Fruit fly (Drosophila melanogaster): Measurements from ENCODE around the gene CG14416.
A peak's percentile ranks its signal among the peaks of the same experiment; 100 is the strongest.

Gene CG14416

DNA sequence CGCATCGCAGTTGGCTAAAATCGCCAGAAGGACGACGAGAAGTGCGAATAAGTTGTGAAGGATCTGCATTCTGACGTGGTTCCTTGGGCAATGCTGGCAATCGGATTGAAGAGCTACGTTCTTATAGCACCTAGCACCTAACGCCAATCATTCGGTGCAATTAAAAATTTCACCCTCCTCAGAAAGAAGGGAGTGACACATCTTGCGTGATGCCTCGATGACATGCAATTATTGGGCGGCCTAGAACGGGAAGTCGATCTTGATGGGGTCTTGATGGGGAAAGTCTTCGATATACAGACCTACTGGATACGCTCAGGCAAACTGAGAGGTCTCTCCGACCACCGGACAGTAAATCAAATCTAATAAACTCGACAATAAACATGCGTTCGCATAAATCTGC is at the start of gene CG14416:
TSS of gene CG14416 (minus strand) at position 101 of the 400 bp plus-strand sequence.
- TF ChIP-seq ewg (GFP tag; optimal IDR thresholded peaks at IDR 0.05) (no peak), Asciz (GFP tag; optimal IDR thresholded peaks at IDR 0.05) (no peak), nmo (GFP tag; optimal IDR thresholded peaks at IDR 0.05) (no peak), BEAF-32 (GFP tag; optimal IDR thresholded peaks at IDR 0.05) (no peak), ems (GFP tag; optimal IDR thresholded peaks at IDR 0.05) (no peak), peb (GFP tag; IDR thresholded peaks at IDR 0.05) (no peak), CG9437 (GFP tag; optimal IDR thresholded peaks at IDR 0.05) (no peak), Fer2 (tag; optimal IDR thresholded peaks at IDR 0.05) (no peak), CG2202 (tag; optimal IDR thresholded peaks at IDR 0.05) (no peak), ken (GFP tag; IDR thresholded peaks at IDR 0.05) (no peak)

DNA sequence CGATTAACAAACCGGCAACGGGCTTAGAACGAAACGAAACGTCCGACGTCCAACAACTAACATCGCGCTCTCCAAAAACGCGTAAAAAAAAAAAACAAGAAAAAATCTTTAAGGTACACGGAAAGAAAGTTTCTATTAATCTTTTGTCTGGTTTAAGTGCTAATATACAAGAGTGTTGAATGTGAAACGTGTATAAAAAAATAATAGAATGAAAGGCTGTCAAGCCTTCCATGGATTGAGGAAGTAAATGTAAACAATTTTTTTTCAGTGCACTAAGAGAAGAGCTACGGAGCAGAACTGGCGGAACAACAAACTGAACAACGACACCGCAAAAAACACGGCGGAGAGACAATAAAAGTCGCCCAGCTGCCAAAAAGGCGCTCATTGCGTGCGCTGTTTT is 47.1 kb upstream of the CG14416 start, which contains the start of gene CG3588:
TSS of gene CG3588 (plus strand) at position 29 of the 400 bp plus-strand sequence.
- peak; percentile 64 for TF ChIP-seq CG17359 (tag; optimal IDR thresholded peaks at IDR 0.05)
- peak; percentile 94 for TF ChIP-seq CG9932 (GFP tag; IDR thresholded peaks at IDR 0.05)
- peak; percentile 79; the same call in 3 of the 4 replicates for TF ChIP-seq Gug (GFP tag; IDR thresholded peaks at IDR 0.05)
- TF ChIP-seq CG11723 (GFP tag; optimal IDR thresholded peaks at IDR 0.05) = no peak
- peak; percentile 34 for TF ChIP-seq CG4854 (GFP tag; optimal IDR thresholded peaks at IDR 0.05)
- no peak for TF ChIP-seq vnd (GFP tag; IDR thresholded peaks at IDR 0.05; ENCODE audit: partially characterized antibody)
- TF ChIP-seq tin (GFP tag; optimal IDR thresholded peaks at IDR 0.05) = peak; percentile 66
- TF ChIP-seq eyg (GFP tag; optimal IDR thresholded peaks at IDR 0.05) = peak; percentile 55
- TF ChIP-seq CG4424 (GFP tag; optimal IDR thresholded peaks at IDR 0.05) = peak; percentile 60
- TF ChIP-seq zen2 (GFP tag; IDR thresholded peaks at IDR 0.05; ENCODE audit: partially characterized antibody) = no peak
- peak; percentile 68 for TF ChIP-seq H15 (GFP tag; IDR thresholded peaks at IDR 0.05)
- TF ChIP-seq Hey (tag; optimal IDR thresholded peaks at IDR 0.05) = no peak
- TF ChIP-seq CG3281 (GFP tag; optimal IDR thresholded peaks at IDR 0.05) = peak; percentile 78
- peak; percentile 48 for TF ChIP-seq CG34376 (GFP tag; optimal IDR thresholded peaks at IDR 0.05)
- TF ChIP-seq CG15073 (GFP tag; optimal IDR thresholded peaks at IDR 0.05) = no peak
- TF ChIP-seq prd (optimal IDR thresholded peaks at IDR 0.05) = no peak
- peak; percentile 75 for TF ChIP-seq prd (GFP tag; IDR thresholded peaks at IDR 0.05)
- no peak for TF ChIP-seq CG42726 (GFP tag; IDR thresholded peaks at IDR 0.05; ENCODE audit: partially characterized antibody)
- peak; percentile 34 for TF ChIP-seq Max (GFP tag; optimal IDR thresholded peaks at IDR 0.05)
- no peak for TF ChIP-seq CG4360 (GFP tag; IDR thresholded peaks at IDR 0.05)
- peak; percentile 78 for TF ChIP-seq PHDP (tag; optimal IDR thresholded peaks at IDR 0.05)
- TF ChIP-seq gem (tag; optimal IDR thresholded peaks at IDR 0.05) = peak; percentile 79
- TF ChIP-seq twi (tag; optimal IDR thresholded peaks at IDR 0.05) = no peak
- no peak for TF ChIP-seq CG7271 (tag; optimal IDR thresholded peaks at IDR 0.05)
- no peak for TF ChIP-seq CG15479 (GFP tag; optimal IDR thresholded peaks at IDR 0.05)
- TF ChIP-seq fru (optimal IDR thresholded peaks at IDR 0.05) = no peak
- TF ChIP-seq CG2199 (GFP tag; IDR thresholded peaks at IDR 0.05) = no peak
- TF ChIP-seq z (GFP tag; IDR thresholded peaks at IDR 0.05) = no peak
- peak; percentile 91 for TF ChIP-seq CG2120 (GFP tag; optimal IDR thresholded peaks at IDR 0.05)
- TF ChIP-seq jing (GFP tag; optimal IDR thresholded peaks at IDR 0.05) = peak; percentile 1
- TF ChIP-seq CG5180 (GFP tag; optimal IDR thresholded peaks at IDR 0.05) = no peak
- peak; percentile 73 for TF ChIP-seq esg (GFP tag; conservative IDR thresholded peaks at IDR 0.05)
- no peak for TF ChIP-seq ato (GFP tag; IDR thresholded peaks at IDR 0.05; ENCODE audit: partially characterized antibody)
- 0 out of 2 replicates have a peak, but pooled peaks have one; percentile 37 for TF ChIP-seq dati (GFP tag; IDR thresholded peaks at IDR 0.05)
- no peak for TF ChIP-seq Lhr (GFP tag; optimal IDR thresholded peaks at IDR 0.05)
- no peak for TF ChIP-seq exex (tag; optimal IDR thresholded peaks at IDR 0.05)
- TF ChIP-seq kay (GFP tag; optimal IDR thresholded peaks at IDR 0.05) = no peak
- peak; percentile 56 for TF ChIP-seq CG31441 (GFP tag; IDR thresholded peaks at IDR 0.05)
- TF ChIP-seq bsh (GFP tag; optimal IDR thresholded peaks at IDR 0.05) = peak in 1 of 2 experiments; percentile 66
- TF ChIP-seq Dref (GFP tag; IDR thresholded peaks at IDR 0.05) = no peak
